Worm (Caenorhabditis elegans): Measurements from ENCODE around the gene abhd-3.2.
A peak's percentile ranks its signal among the peaks of the same experiment; 100 is the strongest.

The abhd-3.2 gene

DNA sequence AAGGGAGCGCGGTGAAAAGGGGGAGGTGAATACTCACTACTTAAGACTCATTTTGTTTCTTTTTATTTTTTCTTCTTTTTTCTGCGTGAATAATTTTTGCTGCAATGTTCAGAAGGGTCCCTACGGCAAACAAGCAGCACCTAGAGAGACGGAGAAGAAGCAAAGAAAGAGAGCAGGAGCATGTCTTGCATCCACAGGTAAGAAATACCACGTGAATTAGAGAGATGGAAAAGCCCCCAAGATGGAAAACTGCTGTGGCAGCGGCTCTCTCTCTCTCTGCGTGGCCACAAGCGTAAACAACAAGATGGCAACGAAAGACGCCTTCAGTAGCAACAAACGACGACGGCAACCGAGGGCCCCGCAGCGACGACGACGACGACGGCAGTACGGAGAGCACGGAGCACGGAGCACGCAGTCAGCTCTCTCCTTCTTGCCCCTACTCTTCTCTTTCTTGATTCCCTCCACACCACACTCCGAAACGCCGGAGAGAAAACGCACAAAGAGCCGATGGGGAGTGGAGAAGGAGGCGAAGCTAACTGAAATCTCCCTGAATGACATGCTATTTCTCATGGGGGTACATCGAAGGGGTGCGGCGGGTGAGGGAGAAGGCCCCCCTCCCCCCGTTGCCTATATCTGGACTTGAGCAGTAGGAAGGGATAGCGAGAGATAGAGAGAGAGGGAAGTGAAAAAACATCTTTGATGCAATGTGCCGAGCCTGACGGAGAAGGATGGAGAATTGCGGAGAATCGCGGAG, 15.0 kb upstream of the abhd-3.2 start (continued):
- TF ChIP-seq mab-9 (GFP tag; IDR thresholded peaks at IDR 0.05) (peak; percentile 26; the same call in 1 of the 2 replicates), nhr-77 (tag; optimal IDR thresholded peaks at IDR 0.05) (no peak), nhr-19 (GFP tag; conservative IDR thresholded peaks at IDR 0.05) (peak; percentile 33), mdl-1 (tag; optimal IDR thresholded peaks at IDR 0.05) (no peak), jun-1 (tag; optimal IDR thresholded peaks at IDR 0.05) (peak; percentile 40), C16A3.4 (tag; optimal IDR thresholded peaks at IDR 0.05) (peak; percentile 7), ceh-88 (GFP tag; IDR thresholded peaks at IDR 0.05) (peak; percentile 47; the same call in 1 of the 2 replicates), isw-1 (GFP tag; IDR thresholded peaks at IDR 0.05) (peak; percentile 41), pax-3 (tag; optimal IDR thresholded peaks at IDR 0.05) (peak; percentile 58), fkh-10 (GFP tag; optimal IDR thresholded peaks at IDR 0.05) (peak; percentile 64), ceh-90 (tag; optimal IDR thresholded peaks at IDR 0.05) (no peak), skn-1 (tag; optimal IDR thresholded peaks at IDR 0.05) (peak; percentile 19), C04F5.9 (tag; optimal IDR thresholded peaks at IDR 0.05) (no peak)

DNA sequence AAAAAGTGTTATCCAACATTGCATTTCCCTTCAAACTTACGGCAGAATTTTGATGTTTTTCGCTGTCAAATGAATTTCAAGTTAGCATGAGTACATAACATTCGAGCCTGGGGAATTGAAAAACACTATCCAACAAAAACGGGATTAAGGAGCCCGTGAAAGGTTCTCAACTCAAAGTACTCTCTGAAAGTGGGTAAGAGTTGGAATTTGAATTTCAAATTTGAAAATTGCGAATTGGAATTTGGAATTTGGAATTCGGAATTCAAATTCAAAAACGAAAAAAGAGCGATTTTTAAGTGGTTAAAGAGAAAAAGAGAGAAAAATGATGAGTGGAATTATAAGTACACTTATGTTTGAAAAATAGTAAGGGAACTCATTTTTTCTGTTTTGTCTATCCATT, 13.5 kb upstream of the abhd-3.2 start, which contains the start of the genes C09E10.3 and dgk-1:
TSS of gene C09E10.3 (minus strand) at position 101 of the 400 bp plus-strand sequence.
TSS of gene dgk-1 (minus strand) at position 183 of the 400 bp plus-strand sequence.
- TF ChIP-seq aly-2 (tag; optimal IDR thresholded peaks at IDR 0.05) (no peak), mef-2 (tag; optimal IDR thresholded peaks at IDR 0.05) (no peak), nhr-76 (tag; optimal IDR thresholded peaks at IDR 0.05) (no peak), fos-1 (tag; optimal IDR thresholded peaks at IDR 0.05) (no peak), tbx-2 (tag; optimal IDR thresholded peaks at IDR 0.05) (no peak), mab-9 (GFP tag; IDR thresholded peaks at IDR 0.05) (no peak), zag-1 (tag; optimal IDR thresholded peaks at IDR 0.05) (no peak), nhr-84 (tag; optimal IDR thresholded peaks at IDR 0.05) (no peak)

DNA sequence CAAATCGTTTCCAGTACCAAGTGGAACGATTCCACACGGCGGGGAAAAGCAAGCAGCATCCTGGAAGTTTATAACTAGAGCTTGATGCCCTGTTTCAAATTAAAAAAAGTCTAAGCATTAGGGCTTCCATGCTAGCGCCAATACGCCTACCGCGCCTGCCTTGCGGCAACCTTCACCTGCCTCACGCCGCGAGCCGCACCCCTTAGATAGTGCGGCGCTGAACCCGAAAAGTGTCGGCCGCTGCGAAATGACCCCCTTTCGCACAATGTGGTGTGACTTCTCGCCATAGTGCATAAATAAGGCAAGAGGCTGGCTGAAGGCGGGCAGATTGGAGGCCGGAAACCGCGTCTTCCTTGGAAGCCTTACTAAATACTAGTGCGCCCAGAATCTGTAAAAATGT, 8.7 kb upstream of the abhd-3.2 start:
- TF ChIP-seq snpc-4 (tag; optimal IDR thresholded peaks at IDR 0.05) (peak; percentile 80), nhr-47 (tag; optimal IDR thresholded peaks at IDR 0.05) (peak; percentile 2), nhr-76 (tag; optimal IDR thresholded peaks at IDR 0.05) (no peak), aha-1 (tag; optimal IDR thresholded peaks at IDR 0.05) (no peak), nhr-11 (tag; optimal IDR thresholded peaks at IDR 0.05) (no peak)

DNA sequence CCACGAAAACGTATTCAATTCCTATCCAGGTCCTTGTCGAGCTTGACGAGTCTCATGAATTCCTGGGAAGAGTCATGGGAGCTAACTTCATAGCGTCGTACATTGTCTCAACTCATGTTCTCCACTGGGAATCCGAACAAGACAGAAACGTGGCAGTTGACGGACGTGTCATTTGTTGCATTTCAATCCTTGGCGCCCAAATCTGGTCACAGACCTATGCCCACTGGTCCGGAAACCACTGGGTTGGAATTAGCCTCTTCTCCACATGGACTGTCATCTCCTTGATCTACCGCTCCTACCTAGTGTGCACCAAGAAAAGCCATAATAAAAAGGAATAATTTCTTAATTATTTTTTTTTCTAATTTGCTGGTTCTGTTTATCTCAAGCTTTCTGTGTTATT, 4.8 kb upstream of the abhd-3.2 start:
- TF ChIP-seq ceh-82 (tag; optimal IDR thresholded peaks at IDR 0.05) (no peak), hlh-17 (GFP tag; optimal IDR thresholded peaks at IDR 0.05; ENCODE audit: borderline replicate concordance) (no peak), swsn-7 (tag; optimal IDR thresholded peaks at IDR 0.05) (no peak), nhr-11 (tag; optimal IDR thresholded peaks at IDR 0.05) (no peak), nhr-76 (tag; optimal IDR thresholded peaks at IDR 0.05) (no peak), fkh-8 (tag; optimal IDR thresholded peaks at IDR 0.05) (no peak), blmp-1 (tag; optimal IDR thresholded peaks at IDR 0.05) (no peak), ets-5 (GFP tag; IDR thresholded peaks at IDR 0.05) (no peak), nhr-90 (tag; optimal IDR thresholded peaks at IDR 0.05; ENCODE audit: poor library complexity) (no peak), irx-1 (tag; optimal IDR thresholded peaks at IDR 0.05) (no peak), lin-15B (tag; optimal IDR thresholded peaks at IDR 0.05) (no peak), unc-130 (tag; optimal IDR thresholded peaks at IDR 0.05) (no peak), nhr-77 (tag; optimal IDR thresholded peaks at IDR 0.05) (no peak), lin-14 (GFP tag; optimal IDR thresholded peaks at IDR 0.05) (no peak), zag-1 (tag; optimal IDR thresholded peaks at IDR 0.05) (no peak)
